Fruit fly (Drosophila melanogaster) whole organism: ENCODE measurements around the gene puf.

Experiments
- CG8478 ChIP-seq: fragments of >200 bp; optimal IDR thresholded peaks from 2 replicates; lab custom pipeline; 2018; ENCODE audit warnings: inconsistent platforms
- Dll ChIP-seq: fragments of >200 bp; optimal IDR thresholded peaks from 2 replicates; lab custom pipeline; 2017
- pan ChIP-seq: fragments of >200 bp; optimal IDR thresholded peaks from 2 replicates; lab custom pipeline; 2017
- psq ChIP-seq: fragments of >200 bp; optimal IDR thresholded peaks from 2 replicates; lab custom pipeline; 2017
- usp ChIP-seq: fragments of >200 bp; optimal IDR thresholded peaks from 2 replicates; lab custom pipeline; 2017; ENCODE audit warnings: missing biosample characterization, missing genetic modification characterization, mixed read lengths

DNA sequence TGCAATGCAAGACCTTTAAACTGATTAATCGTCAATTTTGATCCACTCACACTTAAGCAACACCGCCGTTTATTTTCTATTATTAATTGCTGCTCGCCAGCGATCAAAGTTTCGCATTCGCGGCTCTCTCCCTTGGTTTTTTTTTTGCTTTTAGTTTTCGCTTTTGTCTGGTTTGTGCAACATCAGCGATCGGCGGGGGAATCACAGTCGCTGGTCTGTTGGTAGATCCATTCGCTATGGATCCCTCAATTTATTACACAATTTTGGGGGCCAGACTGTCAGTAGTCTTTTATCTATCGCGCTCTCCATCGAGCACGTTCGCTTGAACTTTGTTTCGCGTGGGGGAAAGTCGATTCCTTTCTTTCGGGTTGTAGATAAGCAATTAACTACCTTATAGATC lies 23.2 kb downstream of the puf start:
- TF ChIP-seq psq (no peak), pan (lab: Kevin White, UChicago) (no peak), Dll (lab: Kevin White, UChicago) (no peak), CG8478 (lab: Kevin White, UChicago) (no peak), usp (GFP tag; lab: Kevin White, UChicago) (no peak)
